Worm (Caenorhabditis elegans) whole organism, young adult: ENCODE measurements around the gene srd-12.

ENCODE experiments used
- B0035.1 ChIP-seq: sonication (generic microtip); optimal IDR thresholded peaks from 2 replicates; lab custom pipeline; 2016; ENCODE audit warnings: missing genetic modification characterization, mild to moderate bottlenecking, missing compliant biosample characterization, missing genotype, missing genetic modification reagents
- B0261.1 ChIP-seq: sonication (generic microtip); optimal IDR thresholded peaks from 2 replicates; lab custom pipeline; 2016; ENCODE audit warnings: mild to moderate bottlenecking, missing genetic modification characterization, moderate library complexity, missing compliant biosample characterization
- C06A6.2 ChIP-seq: fragments of 200-800 bp; sonication (Bioruptor generic); conservative IDR thresholded peaks from 2 replicates; pipeline ENCODE4 v1.3.6; 2022; ENCODE audit warnings: missing genetic modification characterization, missing compliant biosample characterization
- F22D6.2 ChIP-seq: sonication (generic microtip); optimal IDR thresholded peaks from 2 replicates; lab custom pipeline; 2016; ENCODE audit warnings: mild to moderate bottlenecking, missing genetic modification characterization, missing compliant biosample characterization
- F33H1.4 ChIP-seq: fragments of 200-800 bp; sonication (Bioruptor generic); IDR thresholded peaks from 2 replicates; pipeline ENCODE4 v1.3.6; 2022; ENCODE audit warnings: missing genetic modification reagents, missing genetic modification characterization, missing compliant biosample characterization
- F49E8.2 ChIP-seq: sonication (generic microtip); optimal IDR thresholded peaks from 3 replicates; lab custom pipeline; 2017; ENCODE audit warnings: missing genetic modification characterization, mild to moderate bottlenecking, missing compliant biosample characterization, antibody characterized with exemption, moderate library complexity; ENCODE audit not compliant: insufficient read depth
- F57C9.4 ChIP-seq: sonication (generic microtip); optimal IDR thresholded peaks from 2 replicates; lab custom pipeline; 2017; ENCODE audit warnings: mild to moderate bottlenecking, missing genetic modification characterization, missing compliant biosample characterization
- K11D2.4 ChIP-seq: fragments of 200-800 bp; sonication (Bioruptor generic); IDR thresholded peaks from 2 replicates; pipeline ENCODE4 v1.3.6; 2022; ENCODE audit warnings: missing genetic modification reagents, missing genetic modification characterization, missing compliant biosample characterization
- K12H6.12 ChIP-seq: fragments of 200-800 bp; sonication (Bioruptor generic); optimal IDR thresholded peaks from 2 replicates; lab custom pipeline; 2018; ENCODE audit warnings: mild to moderate bottlenecking, missing genetic modification characterization, missing compliant biosample characterization
- Y67H2A.10 ChIP-seq: fragments of 200-800 bp; sonication (Bioruptor generic); conservative IDR thresholded peaks from 2 replicates; pipeline ENCODE4 v1.3.6; 2022; ENCODE audit warnings: missing genetic modification reagents, missing genetic modification characterization, missing compliant biosample characterization
- akir-1 ChIP-seq: fragments of 200-800 bp; sonication (Bioruptor generic); optimal IDR thresholded peaks from 2 replicates; lab custom pipeline; 2018; ENCODE audit warnings: mild to moderate bottlenecking, missing genetic modification characterization, moderate library complexity, missing compliant biosample characterization
- aptf-2 ChIP-seq: fragments of 200-800 bp; sonication (Bioruptor generic); conservative IDR thresholded peaks from 2 replicates; pipeline ENCODE4 v1.3.6; 2022; ENCODE audit warnings: missing genetic modification reagents, missing genetic modification characterization, missing compliant biosample characterization
- atf-7 ChIP-seq: sonication (generic microtip); optimal IDR thresholded peaks from 2 replicates; lab custom pipeline; 2017; ENCODE audit warnings: mild to moderate bottlenecking, missing genetic modification characterization, missing compliant biosample characterization
- athp-1 ChIP-seq: sonication (generic microtip); optimal IDR thresholded peaks from 2 replicates; lab custom pipeline; 2017; ENCODE audit warnings: mild to moderate bottlenecking, missing genetic modification characterization, missing compliant biosample characterization
- bed-2 ChIP-seq: fragments of 200-800 bp; sonication (Bioruptor generic); IDR thresholded peaks from 2 replicates; pipeline ENCODE4 v1.3.6; 2022; ENCODE audit warnings: missing genetic modification reagents, missing genetic modification characterization, missing compliant biosample characterization
- cebp-1 ChIP-seq, 2 experiments: fragments of 200-800 bp in 1 of 2; sonication (Bioruptor generic) in 1 of 2; sonication (generic microtip) in 1 of 2; IDR thresholded peaks in 1 of 2; optimal IDR thresholded peaks in 1 of 2; 2 replicates each; pipeline versions ENCODE4 v1.3.6 to Lab custom; 2017 to 2022; ENCODE audit warnings: missing compliant biosample characterization in 2 of 2, missing genetic modification characterization in 2 of 2, mild to moderate bottlenecking in 1 of 2, missing genetic modification reagents in 1 of 2, moderate library complexity in 1 of 2
- ceh-79 ChIP-seq: sonication (generic microtip); optimal IDR thresholded peaks from 2 replicates; lab custom pipeline; 2017; ENCODE audit warnings: mild to moderate bottlenecking, missing genetic modification characterization, missing compliant biosample characterization
- chd-7 ChIP-seq: sonication (generic microtip); optimal IDR thresholded peaks from 2 replicates; lab custom pipeline; 2016; ENCODE audit warnings: mild to moderate bottlenecking, missing genetic modification characterization, moderate library complexity, missing compliant biosample characterization
- die-1 ChIP-seq: sonication (generic microtip); optimal IDR thresholded peaks from 2 replicates; lab custom pipeline; 2016; ENCODE audit warnings: missing genotype, mild to moderate bottlenecking, missing genetic modification characterization, missing compliant biosample characterization
- fkh-3 ChIP-seq: sonication (generic microtip); optimal IDR thresholded peaks from 2 replicates; lab custom pipeline; 2016; ENCODE audit warnings: mild to moderate bottlenecking, missing genetic modification characterization, missing compliant biosample characterization
- him-1 ChIP-seq: sonication (generic microtip); optimal IDR thresholded peaks from 2 replicates; lab custom pipeline; 2016; ENCODE audit warnings: missing genotype, missing genetic modification reagents, missing genetic modification characterization, missing compliant biosample characterization
- let-526 ChIP-seq: fragments of 200-800 bp; sonication (Bioruptor generic); IDR thresholded peaks from 2 replicates; pipeline ENCODE4 v1.3.6; 2022; ENCODE audit warnings: missing genetic modification reagents, missing genetic modification characterization, missing compliant biosample characterization
- madf-8 ChIP-seq: fragments of 200-800 bp; sonication (Bioruptor generic); conservative IDR thresholded peaks from 2 replicates; pipeline ENCODE4 v1.3.6; 2022; ENCODE audit warnings: missing genetic modification reagents, missing genetic modification characterization, missing compliant biosample characterization
- nfya-1 ChIP-seq: sonication (generic microtip); optimal IDR thresholded peaks from 2 replicates; lab custom pipeline; 2017; ENCODE audit warnings: antibody characterized with exemption, missing compliant biosample characterization, missing genetic modification characterization, borderline replicate concordance; ENCODE audit not compliant: insufficient read depth
- nfyb-1 ChIP-seq: fragments of 200-800 bp; sonication (Bioruptor generic); IDR thresholded peaks from 2 replicates; pipeline ENCODE4 v1.3.6; 2022; ENCODE audit warnings: missing genetic modification reagents, missing genetic modification characterization, missing compliant biosample characterization
- nhr-27 ChIP-seq: fragments of 200-800 bp; sonication (Bioruptor generic); optimal IDR thresholded peaks from 2 replicates; lab custom pipeline; 2018; ENCODE audit warnings: mild to moderate bottlenecking, missing genetic modification characterization, moderate library complexity, missing compliant biosample characterization
- pbrm-1 ChIP-seq: fragments of 200-800 bp; sonication (Bioruptor generic); IDR thresholded peaks from 2 replicates; pipeline ENCODE4 v1.3.6; 2022; ENCODE audit warnings: missing genetic modification reagents, missing genetic modification characterization, missing compliant biosample characterization
- repo-1 ChIP-seq: sonication (generic microtip); optimal IDR thresholded peaks from 2 replicates; lab custom pipeline; 2017; ENCODE audit warnings: mild to moderate bottlenecking, missing genetic modification characterization, missing compliant biosample characterization
- sdz-38 ChIP-seq: sonication (generic microtip); optimal IDR thresholded peaks from 2 replicates; lab custom pipeline; 2016; ENCODE audit warnings: missing genotype, missing genetic modification characterization, missing compliant biosample characterization
- snpc-1.3 ChIP-seq: sonication (generic microtip); optimal IDR thresholded peaks from 2 replicates; lab custom pipeline; 2017; ENCODE audit warnings: missing genetic modification characterization, mild to moderate bottlenecking, missing compliant biosample characterization, antibody characterized with exemption, moderate library complexity, missing genotype, missing genetic modification reagents; ENCODE audit not compliant: insufficient read depth
- sptf-2 ChIP-seq: fragments of 200-800 bp; sonication (Bioruptor generic); optimal IDR thresholded peaks from 2 replicates; lab custom pipeline; 2018; ENCODE audit warnings: mild to moderate bottlenecking, missing genetic modification characterization, missing compliant biosample characterization
- tlf-1 ChIP-seq: fragments of 200-800 bp; sonication (Bioruptor generic); optimal IDR thresholded peaks from 2 replicates; lab custom pipeline; 2018; ENCODE audit warnings: mild to moderate bottlenecking, missing genetic modification characterization, missing compliant biosample characterization
- unc-62 ChIP-seq: fragments of 150-350 bp; optimal IDR thresholded peaks from 2 replicates; lab custom pipeline; 2014; ENCODE audit warnings: missing biosample characterization, missing genetic modification reagents, missing genetic modification characterization
- ztf-26 ChIP-seq: sonication (generic microtip); optimal IDR thresholded peaks from 2 replicates; lab custom pipeline; 2017; ENCODE audit warnings: missing genetic modification characterization, missing compliant biosample characterization
- ztf-6 ChIP-seq: fragments of 200-800 bp; sonication (Bioruptor generic); IDR thresholded peaks from 2 replicates; pipeline ENCODE4 v1.3.6; 2022; ENCODE audit warnings: missing genetic modification reagents, missing genetic modification characterization, missing compliant biosample characterization

The srd-12 gene

DNA sequence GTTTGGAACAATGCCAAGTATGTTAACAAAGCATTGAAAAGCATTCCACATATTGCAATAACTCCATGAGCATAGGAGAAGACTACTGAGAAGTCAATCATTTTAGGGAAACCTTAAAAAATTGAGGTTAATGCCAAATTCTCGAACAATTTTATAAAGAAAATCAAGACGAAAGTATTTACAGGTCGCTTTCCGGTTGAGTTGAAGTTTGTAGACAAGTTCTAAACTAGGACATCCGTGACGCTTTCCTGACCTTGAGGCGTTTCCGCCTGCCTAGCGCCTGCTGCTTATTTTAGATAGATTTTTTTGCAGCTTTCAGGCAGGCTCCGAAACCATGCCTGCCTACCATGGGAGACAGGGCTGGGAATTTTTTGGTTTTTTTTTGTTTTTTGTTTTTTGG, 5.5 kb upstream of the srd-12 start, which contains the start of gene srd-13:
Gene srd-13, minus strand, starts transcription at position 101 of the 400 bp plus-strand sequence.
- no peak for TF ChIP-seq snpc-1.3 (tag; lab: Kevin White, UChicago)
- no peak for TF ChIP-seq nfya-1 (tag; lab: Kevin White, UChicago)
- TF ChIP-seq bed-2 (GFP tag; lab: Robert Waterston, UW) = no peak
- TF ChIP-seq Y67H2A.10 (GFP tag; lab: Robert Waterston, UW) = no peak
- no peak for TF ChIP-seq K12H6.12 (tag; lab: Kevin White, UChicago)
- no peak for TF ChIP-seq ztf-6
- TF ChIP-seq, all 124 proteins: peak for 0

DNA sequence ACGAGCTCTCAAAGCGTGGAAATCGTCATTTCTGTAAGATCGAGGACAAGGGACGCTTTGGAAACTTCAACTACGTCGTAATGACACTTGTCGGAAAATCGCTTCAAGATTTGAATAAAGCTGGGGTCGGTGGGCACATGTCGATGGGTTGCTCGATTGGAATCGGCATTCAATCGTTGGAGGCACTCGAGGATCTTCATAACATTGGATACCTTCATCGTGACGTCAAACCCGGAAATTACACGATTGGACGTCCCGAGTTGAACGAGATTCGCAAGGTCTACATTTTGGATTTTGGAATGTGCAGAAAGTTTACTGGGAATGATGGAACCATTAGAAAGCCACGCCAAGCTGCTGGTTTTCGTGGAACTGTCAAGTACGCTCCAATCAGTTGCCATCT, 2.5 kb upstream of the srd-12 start:
- TF ChIP-seq F22D6.2 (no peak), aptf-2 (GFP tag; lab: Robert Waterston, UW) (no peak), die-1 (tag; lab: Kevin White, UChicago) (no peak)
- TF ChIP-seq, all 124 proteins: peak for 0

DNA sequence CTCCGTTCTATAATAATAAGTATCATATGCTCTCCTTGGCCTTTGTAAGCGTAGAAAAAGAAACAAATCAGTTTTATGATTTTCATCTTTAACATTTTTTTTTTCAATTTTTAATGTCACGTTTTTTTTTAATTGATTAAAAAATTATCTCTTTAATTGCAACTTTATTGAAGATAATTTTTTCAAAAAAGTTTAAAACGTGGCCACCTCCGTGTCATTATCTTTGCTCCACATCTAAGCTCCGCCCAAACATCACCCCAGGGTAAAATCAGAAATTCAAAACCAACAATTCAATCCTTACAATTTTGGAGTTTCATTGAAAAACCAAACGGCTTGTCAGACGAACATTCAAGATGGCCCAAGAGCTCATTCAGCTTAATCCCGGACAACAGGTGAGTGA, 1.6 kb upstream of the srd-12 start, which contains the start of gene ttbk-8.2:
Gene ttbk-8.2, plus strand, starts transcription at position 301 of the 400 bp plus-strand sequence.
- TF ChIP-seq atf-7 (tag; lab: Kevin White, UChicago) (no peak), unc-62 (no peak), akir-1 (GFP tag; lab: Kevin White, UChicago) (no peak), F22D6.2 (no peak), nhr-27 (tag; lab: Kevin White, UChicago) (no peak), aptf-2 (GFP tag; lab: Robert Waterston, UW) (no peak), athp-1 (tag; lab: Kevin White, UChicago) (no peak), B0035.1 (tag; lab: Kevin White, UChicago) (no peak), chd-7 (no peak), F33H1.4 (GFP tag; lab: Robert Waterston, UW) (no peak), fkh-3 (tag; lab: Kevin White, UChicago) (no peak), ztf-6 (no peak), F49E8.2 (tag; lab: Kevin White, UChicago) (no peak), sptf-2 (no peak), tlf-1 (GFP tag; lab: Kevin White, UChicago) (no peak)
- TF ChIP-seq, all 124 proteins: peak for 0

DNA sequence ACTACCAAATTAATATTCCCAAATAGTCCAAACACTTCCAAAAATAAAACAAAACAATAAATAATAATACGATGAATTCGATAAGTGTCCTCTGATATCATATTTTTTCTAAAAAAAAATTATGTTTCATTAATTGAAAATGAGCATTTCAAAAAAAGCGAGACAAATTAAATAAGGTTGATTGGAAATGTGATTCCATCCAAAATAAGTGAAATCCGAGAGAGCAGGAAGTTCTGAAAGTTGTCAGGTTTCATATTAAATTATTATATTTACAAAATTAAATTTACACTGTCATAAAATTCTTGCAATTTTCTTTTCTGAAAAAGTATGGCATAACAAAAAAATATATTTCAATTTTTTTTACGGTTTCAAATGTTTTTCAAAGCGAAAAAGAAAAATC, 3.0 kb downstream of the srd-12 start, which contains the start of gene srsx-14:
Gene srsx-14, minus strand, starts transcription at position 101 of the 400 bp plus-strand sequence.
- no peak for TF ChIP-seq ztf-26 (tag; lab: Kevin White, UChicago)
- no peak for TF ChIP-seq nfyb-1 (GFP tag; lab: Robert Waterston, UW)
- TF ChIP-seq madf-8 (GFP tag; lab: Robert Waterston, UW) = no peak
- TF ChIP-seq K11D2.4 (GFP tag; lab: Robert Waterston, UW) = no peak
- no peak for TF ChIP-seq sdz-38 (tag; lab: Kevin White, UChicago)
- no peak for TF ChIP-seq ceh-79 (tag; lab: Kevin White, UChicago)
- no peak for TF ChIP-seq let-526 (GFP tag; lab: Robert Waterston, UW)
- TF ChIP-seq pbrm-1 (GFP tag; lab: Robert Waterston, UW) = no peak
- no peak for TF ChIP-seq cebp-1 (GFP tag; IDR thresholded peaks at IDR 0.05; lab: Robert Waterston, UW)
- TF ChIP-seq cebp-1 (tag; optimal IDR thresholded peaks at IDR 0.05; lab: Kevin White, UChicago) = no peak
- no peak for TF ChIP-seq repo-1 (tag; lab: Kevin White, UChicago)

DNA sequence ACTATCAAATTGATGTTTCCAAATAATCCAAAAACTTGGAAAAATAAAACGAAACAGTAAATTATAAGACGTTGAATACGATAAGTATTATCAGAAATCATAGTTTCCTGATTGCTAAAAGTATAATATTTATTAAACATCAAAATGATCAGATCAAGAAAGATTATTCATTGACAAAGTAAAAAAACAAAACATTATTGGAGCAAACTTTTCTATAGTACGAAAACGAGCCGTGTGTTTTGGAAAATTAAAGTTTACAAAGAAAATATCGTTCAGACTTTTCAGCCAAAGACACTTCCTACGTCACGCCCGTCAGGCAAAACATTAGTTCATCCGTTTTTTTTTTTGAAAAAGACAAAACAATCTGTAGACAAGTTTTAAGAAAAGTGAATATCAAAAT, 6.3 kb downstream of the srd-12 start, which contains the start of gene srsx-15:
Gene srsx-15, minus strand, starts transcription at position 101 of the 400 bp plus-strand sequence.
- TF ChIP-seq tlf-1 (GFP tag; lab: Kevin White, UChicago) = no peak
- TF ChIP-seq akir-1 (GFP tag; lab: Kevin White, UChicago) = no peak
- no peak for TF ChIP-seq F57C9.4 (tag; lab: Kevin White, UChicago)
- no peak for TF ChIP-seq cebp-1 (GFP tag; IDR thresholded peaks at IDR 0.05; lab: Robert Waterston, UW)
- no peak for TF ChIP-seq cebp-1 (tag; optimal IDR thresholded peaks at IDR 0.05; lab: Kevin White, UChicago)
- no peak for TF ChIP-seq B0261.1
- no peak for TF ChIP-seq him-1 (tag; lab: Kevin White, UChicago)
- no peak for TF ChIP-seq C06A6.2 (GFP tag; lab: Robert Waterston, UW)
